Fruit fly (Drosophila melanogaster) whole organism, embryonic: ENCODE measurements around the gene BRWD3.

Source experiments
- ATbp ChIP-seq: fragments of 200-800 bp; sonication (Bioruptor generic); optimal IDR thresholded peaks from 2 replicates; lab custom pipeline; 2017; ENCODE audit warnings: missing biosample characterization, mild to moderate bottlenecking, missing genetic modification characterization, missing genetic modification reagents
- Adf1 ChIP-seq: fragments of 200-800 bp; sonication (Bioruptor generic); IDR thresholded peaks from 2 replicates; pipeline ENCODE4 v1.3.6; 2022; ENCODE audit warnings: missing biosample characterization, missing genetic modification characterization
- Bdp1 ChIP-seq: fragments of 200-800 bp; sonication (Bioruptor generic); optimal IDR thresholded peaks from 3 replicates; lab custom pipeline; 2016; ENCODE audit warnings: missing biosample characterization, missing genetic modification characterization
- CG10274 ChIP-seq: fragments of 200-800 bp; sonication (Bioruptor generic); optimal IDR thresholded peaks from 3 replicates; lab custom pipeline; 2017; ENCODE audit warnings: missing biosample characterization, mild to moderate bottlenecking, missing genetic modification characterization
- CG10321 ChIP-seq: fragments of 200-800 bp; sonication (Bioruptor generic); IDR thresholded peaks from 2 replicates; pipeline ENCODE4 v1.3.6; 2022; ENCODE audit warnings: missing biosample characterization, missing genetic modification characterization
- CG11560 ChIP-seq: fragments of 200-800 bp; sonication (Bioruptor generic); IDR thresholded peaks from 3 replicates; pipeline ENCODE4 v1.3.6; 2022; ENCODE audit warnings: missing biosample characterization, missing genetic modification characterization
- CG11723 ChIP-seq: fragments of 200-800 bp; sonication (Bioruptor generic); optimal IDR thresholded peaks from 2 replicates; lab custom pipeline; 2017; ENCODE audit warnings: missing biosample characterization, mild to moderate bottlenecking, missing genetic modification characterization
- CG12236 ChIP-seq: fragments of 200-800 bp; sonication (Bioruptor generic); optimal IDR thresholded peaks from 2 replicates; lab custom pipeline; 2016; ENCODE audit warnings: missing biosample characterization, missing genetic modification characterization
- CG12299 ChIP-seq: fragments of 200-800 bp; sonication (Bioruptor generic); optimal IDR thresholded peaks from 2 replicates; lab custom pipeline; 2018; ENCODE audit warnings: missing biosample characterization, mild to moderate bottlenecking, missing genetic modification characterization
- CG14441 ChIP-seq: fragments of 200-800 bp; sonication (Bioruptor generic); IDR thresholded peaks from 2 replicates; pipeline ENCODE4 v1.3.6; 2022; ENCODE audit warnings: missing biosample characterization, missing genetic modification characterization
- CG1529 ChIP-seq: fragments of 200-800 bp; sonication (Bioruptor generic); optimal IDR thresholded peaks from 3 replicates; lab custom pipeline; 2018; ENCODE audit warnings: missing biosample characterization, missing genetic modification characterization
- CG17186 ChIP-seq: fragments of 200-800 bp; sonication (Bioruptor generic); optimal IDR thresholded peaks from 3 replicates; lab custom pipeline; 2017; ENCODE audit warnings: missing biosample characterization, missing genetic modification reagents, missing genetic modification characterization
- CG17328 ChIP-seq: fragments of 200-800 bp; sonication (Bioruptor generic); IDR thresholded peaks from 2 replicates; pipeline ENCODE4 v1.3.6; 2022; ENCODE audit warnings: missing biosample characterization, missing genetic modification characterization
- CG17361 ChIP-seq: fragments of 200-800 bp; sonication (Bioruptor generic); IDR thresholded peaks from 3 replicates; pipeline ENCODE4 v1.3.6; 2022; ENCODE audit warnings: missing biosample characterization, missing genetic modification characterization
- CG3163 ChIP-seq: fragments of 200-800 bp; sonication (Bioruptor generic); optimal IDR thresholded peaks from 3 replicates; lab custom pipeline; 2016; ENCODE audit warnings: missing biosample characterization, missing genetic modification characterization
- CG3847 ChIP-seq: fragments of 200-800 bp; sonication (Bioruptor generic); IDR thresholded peaks from 2 replicates; pipeline ENCODE4 v1.3.6; 2022; ENCODE audit warnings: missing biosample characterization, missing genetic modification characterization
- CG7556 ChIP-seq: fragments of 200-800 bp; sonication (Bioruptor generic); optimal IDR thresholded peaks from 2 replicates; lab custom pipeline; 2017; ENCODE audit warnings: missing biosample characterization, mild to moderate bottlenecking, missing genetic modification characterization
- CG8089 ChIP-seq: fragments of 200-800 bp; sonication (Bioruptor generic); optimal IDR thresholded peaks from 3 replicates; lab custom pipeline; 2016; ENCODE audit warnings: missing biosample characterization, missing genetic modification characterization
- CG8765 ChIP-seq: fragments of 200-800 bp; sonication (Bioruptor generic); IDR thresholded peaks from 2 replicates; pipeline ENCODE4 v1.3.6; 2022; ENCODE audit warnings: missing biosample characterization, missing genetic modification characterization
- Drgx ChIP-seq: fragments of 200-800 bp; sonication (Bioruptor generic); IDR thresholded peaks from 2 replicates; pipeline ENCODE4 v1.3.6; 2022; ENCODE audit warnings: missing biosample characterization, missing genetic modification characterization
- Fer3 ChIP-seq: fragments of 200-800 bp; sonication (Bioruptor generic); optimal IDR thresholded peaks from 2 replicates; lab custom pipeline; 2018; ENCODE audit warnings: missing biosample characterization, mild to moderate bottlenecking, missing genetic modification characterization, moderate library complexity
- Gug ChIP-seq: fragments of 200-800 bp; sonication (Bioruptor generic); IDR thresholded peaks from 4 replicates; pipeline ENCODE4 v1.3.6; 2022; ENCODE audit warnings: missing biosample characterization, missing genetic modification characterization
- Lim3 ChIP-seq: fragments of 200-800 bp; sonication (Bioruptor generic); IDR thresholded peaks from 2 replicates; pipeline ENCODE4 v1.3.6; 2022; ENCODE audit warnings: missing biosample characterization, missing genetic modification characterization
- Mad ChIP-seq: fragments of 200-800 bp; sonication (Bioruptor generic); optimal IDR thresholded peaks from 2 replicates; lab custom pipeline; 2016; ENCODE audit warnings: missing biosample characterization, missing genetic modification characterization
- Med ChIP-seq: fragments of 200-800 bp; sonication (Bioruptor generic); peaks from one replicate; lab custom pipeline; 2016; ENCODE audit warnings: missing biosample characterization, missing genetic modification characterization, mild to moderate bottlenecking, inconsistent platforms, moderate library complexity
- NFAT ChIP-seq: fragments of 200-800 bp; sonication (Bioruptor generic); IDR thresholded peaks from 2 replicates; pipeline ENCODE4 v1.3.6; 2022; ENCODE audit warnings: missing biosample characterization, missing genetic modification characterization
- Nf-YA ChIP-seq: fragments of 200-800 bp; sonication (Bioruptor generic); IDR thresholded peaks from 2 replicates; pipeline ENCODE4 v1.3.6; 2022; ENCODE audit warnings: missing biosample characterization, missing genetic modification characterization
- PHDP ChIP-seq: fragments of 200-800 bp; sonication (Bioruptor generic); optimal IDR thresholded peaks from 3 replicates; lab custom pipeline; 2018; ENCODE audit warnings: missing biosample characterization, mild to moderate bottlenecking, missing genetic modification characterization, moderate library complexity
- Poxn ChIP-seq: fragments of 200-800 bp; sonication (Bioruptor generic); IDR thresholded peaks from 2 replicates; pipeline ENCODE4 v1.3.6; 2022; ENCODE audit warnings: missing biosample characterization, missing genetic modification characterization
- Rx ChIP-seq: fragments of 200-800 bp; sonication (Bioruptor generic); IDR thresholded peaks from 2 replicates; pipeline ENCODE4 v1.3.6; 2022; ENCODE audit warnings: missing biosample characterization, missing genetic modification characterization
- Sry-δ ChIP-seq: fragments of 200-800 bp; sonication (Bioruptor generic); optimal IDR thresholded peaks from 2 replicates; lab custom pipeline; 2016; ENCODE audit warnings: missing biosample characterization, missing genetic modification characterization
- TFAM ChIP-seq: fragments of 200-800 bp; sonication (Bioruptor generic); optimal IDR thresholded peaks from 2 replicates; lab custom pipeline; 2017; ENCODE audit warnings: missing biosample characterization, missing genetic modification characterization, inconsistent platforms
- abd-A ChIP-seq: fragments of 200-800 bp; sonication (Bioruptor generic); optimal IDR thresholded peaks from 3 replicates; lab custom pipeline; 2019; ENCODE audit warnings: missing biosample characterization, mild to moderate bottlenecking, missing genetic modification characterization, moderate library complexity
- bbx ChIP-seq: fragments of 200-800 bp; sonication (Bioruptor generic); IDR thresholded peaks from 2 replicates; pipeline ENCODE4 v1.3.6; 2022; ENCODE audit warnings: missing biosample characterization, missing genetic modification characterization; ENCODE audit not compliant: partially characterized antibody
- crp ChIP-seq, 2 experiments: fragments of 200-800 bp; sonication (Bioruptor generic); optimal IDR thresholded peaks; 2 replicates in 1 of 2; 3 replicates in 1 of 2; lab custom pipeline; 2017; ENCODE audit warnings: missing biosample characterization in 2 of 2, missing genetic modification characterization in 2 of 2, mild to moderate bottlenecking in 1 of 2, moderate library complexity in 1 of 2
- disco-r ChIP-seq: fragments of 200-800 bp; sonication (Bioruptor generic); optimal IDR thresholded peaks from 2 replicates; lab custom pipeline; 2016; ENCODE audit warnings: missing biosample characterization, missing genetic modification characterization
- ems ChIP-seq: fragments of 200-800 bp; sonication (Bioruptor generic); optimal IDR thresholded peaks from 3 replicates; lab custom pipeline; 2016; ENCODE audit warnings: missing biosample characterization, missing genetic modification characterization
- gem ChIP-seq: fragments of 200-800 bp; sonication (Bioruptor generic); optimal IDR thresholded peaks from 2 replicates; lab custom pipeline; 2019; ENCODE audit warnings: missing biosample characterization, mild to moderate bottlenecking, missing genetic modification characterization, moderate library complexity
- gro ChIP-seq: fragments of 200-800 bp; sonication (Bioruptor generic); optimal IDR thresholded peaks from 2 replicates; lab custom pipeline; 2016; ENCODE audit warnings: missing biosample characterization, missing genetic modification characterization
- ind ChIP-seq: fragments of 200-800 bp; sonication (Bioruptor generic); optimal IDR thresholded peaks from 3 replicates; lab custom pipeline; 2016; ENCODE audit warnings: missing biosample characterization, missing genetic modification characterization
- jumu ChIP-seq: fragments of 200-800 bp; sonication (Bioruptor generic); optimal IDR thresholded peaks from 3 replicates; lab custom pipeline; 2016; ENCODE audit warnings: missing biosample characterization, missing genetic modification characterization
- lola ChIP-seq, 3 experiments: fragments of >200 bp in 2 of 3; fragments of 200-800 bp in 1 of 3; sonication (Bioruptor generic) in 1 of 3; optimal IDR thresholded peaks; 2 replicates each; lab custom pipeline; 2017 to 2019; ENCODE audit warnings: missing biosample characterization in 3 of 3, missing genetic modification characterization in 3 of 3, mild to moderate bottlenecking in 1 of 3, moderate library complexity in 1 of 3
- nmo ChIP-seq: fragments of 200-800 bp; sonication (Bioruptor generic); optimal IDR thresholded peaks from 2 replicates; lab custom pipeline; 2018; ENCODE audit warnings: missing biosample characterization, mild to moderate bottlenecking, missing genetic modification characterization, moderate library complexity
- psq ChIP-seq: fragments of 200-800 bp; sonication (Bioruptor generic); optimal IDR thresholded peaks from 2 replicates; lab custom pipeline; 2017; ENCODE audit warnings: missing biosample characterization, missing genetic modification characterization
- sqz ChIP-seq: fragments of 200-800 bp; sonication (Bioruptor generic); optimal IDR thresholded peaks from 3 replicates; lab custom pipeline; 2018; ENCODE audit warnings: missing biosample characterization, mild to moderate bottlenecking, missing genetic modification characterization
- trem ChIP-seq: fragments of 200-800 bp; optimal IDR thresholded peaks from 3 replicates; lab custom pipeline; 2019; ENCODE audit warnings: missing biosample characterization, mild to moderate bottlenecking, missing genetic modification characterization, moderate library complexity
- tup ChIP-seq: fragments of 200-800 bp; sonication (Bioruptor generic); optimal IDR thresholded peaks from 2 replicates; lab custom pipeline; 2016; ENCODE audit warnings: missing biosample characterization, mild to moderate bottlenecking, missing genetic modification characterization, moderate library complexity
- tx ChIP-seq: fragments of 200-800 bp; sonication (Bioruptor generic); optimal IDR thresholded peaks from 2 replicates; lab custom pipeline; 2016; ENCODE audit warnings: missing biosample characterization, missing genetic modification characterization
- zen2 ChIP-seq: fragments of 200-800 bp; sonication (Bioruptor generic); IDR thresholded peaks from 3 replicates; pipeline ENCODE4 v1.3.6; 2022; ENCODE audit warnings: missing biosample characterization, missing genetic modification characterization; ENCODE audit not compliant: partially characterized antibody

The BRWD3 gene

dm6 chr3R:24318217-24319082 lies at the start of gene BRWD3, which contains the start of gene Nab2 (continued):
- peak; percentile 69 for TF ChIP-seq Med (GFP tag; lab: Kevin White, UChicago)
- TF ChIP-seq Bdp1 (GFP tag; lab: Kevin White, UChicago) = no peak
- TF ChIP-seq Rx (GFP tag; lab: Robert Waterston, UW) = peak; percentile 22; the same call in 1 of the 2 replicates
- TF ChIP-seq CG10274 (GFP tag; lab: Kevin White, UChicago) = no peak
- TF ChIP-seq CG10321 (GFP tag; lab: Robert Waterston, UW) = no peak
- no peak for TF ChIP-seq Drgx (GFP tag; lab: Robert Waterston, UW)
- peak; percentile 40; the same call in 1 of the 2 replicates for TF ChIP-seq CG14441 (GFP tag; lab: Robert Waterston, UW)
- TF ChIP-seq CG8089 (GFP tag; lab: Kevin White, UChicago) = no peak
- TF ChIP-seq lola (GFP tag; optimal IDR thresholded peaks at IDR 0.05; lab: Kevin White, UChicago) = peak in 1 of 3 experiments; percentile 67
- TF ChIP-seq CG11723 (GFP tag; lab: Kevin White, UChicago) = no peak
- peak; percentile 78 for TF ChIP-seq Sry-δ (GFP tag; lab: Kevin White, UChicago)
- TF ChIP-seq gem (tag; lab: Kevin White, UChicago) = no peak
- no peak for TF ChIP-seq psq (GFP tag; lab: Kevin White, UChicago)
- no peak for TF ChIP-seq Lim3 (GFP tag; lab: Robert Waterston, UW)
- peak; percentile 49; the same call in 1 of the 2 replicates for TF ChIP-seq CG17328 (GFP tag; lab: Robert Waterston, UW)
- peak; percentile 57; the same call in 2 of the 3 replicates for TF ChIP-seq CG11560 (tag; lab: Robert Waterston, UW)
- TF ChIP-seq ATbp (GFP tag; lab: Kevin White, UChicago) = no peak
- no peak for TF ChIP-seq tup (GFP tag; lab: Kevin White, UChicago)
- TF ChIP-seq trem = no peak
- 0 out of 2 replicates have a peak, but pooled peaks have one; percentile 28 for TF ChIP-seq CG8765
- no peak for TF ChIP-seq CG12236 (GFP tag; lab: Kevin White, UChicago)
- no peak for TF ChIP-seq TFAM
- no peak for TF ChIP-seq CG3163 (GFP tag; lab: Kevin White, UChicago)
- peak; percentile 50 for TF ChIP-seq sqz (GFP tag; lab: Kevin White, UChicago)
- no peak for TF ChIP-seq abd-A
- peak; percentile 52; the same call in 1 of the 2 replicates for TF ChIP-seq CG3847
- TF ChIP-seq gro (GFP tag; lab: Kevin White, UChicago) = no peak
- TF ChIP-seq Gug (GFP tag; lab: Robert Waterston, UW) = peak; percentile 29; the same call in 1 of the 4 replicates
- TF ChIP-seq CG7556 (GFP tag; lab: Kevin White, UChicago) = no peak
- TF ChIP-seq Nf-YA = no peak
- peak; percentile 69 for TF ChIP-seq NFAT (GFP tag; lab: Robert Waterston, UW)
- TF ChIP-seq nmo (GFP tag; lab: Kevin White, UChicago) = peak; percentile 70
- peak; percentile 30 for TF ChIP-seq Mad (GFP tag; lab: Kevin White, UChicago)
- peak in 1 of 2 experiments; percentile 24 for TF ChIP-seq crp (GFP tag; optimal IDR thresholded peaks at IDR 0.05; lab: Kevin White, UChicago)
- no peak for TF ChIP-seq Fer3 (tag; lab: Kevin White, UChicago)
- TF ChIP-seq tx (GFP tag; lab: Kevin White, UChicago) = no peak
- TF ChIP-seq Adf1 (GFP tag; lab: Robert Waterston, UW) = no peak; the same call in 1 of the 2 replicates
- no peak for TF ChIP-seq jumu
- no peak for TF ChIP-seq CG12299 (tag; lab: Kevin White, UChicago)
- peak; percentile 49; the same call in 1 of the 3 replicates for TF ChIP-seq zen2 (GFP tag; lab: Robert Waterston, UW)
- no peak for TF ChIP-seq PHDP (tag; lab: Kevin White, UChicago)
- no peak for TF ChIP-seq CG17186 (GFP tag; lab: Kevin White, UChicago)
- TF ChIP-seq bbx (GFP tag; lab: Robert Waterston, UW) = peak; percentile 75
- TF ChIP-seq Poxn = no peak
- no peak for TF ChIP-seq ems (GFP tag; lab: Kevin White, UChicago)
- no peak for TF ChIP-seq disco-r (GFP tag; lab: Kevin White, UChicago)
- peak; percentile 43 for TF ChIP-seq ind
- TF ChIP-seq CG17361 (GFP tag; lab: Robert Waterston, UW) = no peak; the same call in 2 of the 3 replicates
- no peak for TF ChIP-seq CG1529 (GFP tag; lab: Kevin White, UChicago)
